Fruit fly (Drosophila melanogaster) whole organism, prepupa: Measurements from ENCODE around the gene CG13318.

Experiments
- Blimp-1 ChIP-seq: fragments of 200-800 bp; sonication (Bioruptor generic); optimal IDR thresholded peaks from 3 replicates; lab custom pipeline; 2017; ENCODE audit warnings: missing biosample characterization, missing genetic modification characterization, mild to moderate bottlenecking, moderate library complexity, missing genetic modification reagents
- CG10631 ChIP-seq: fragments of 200-800 bp; sonication (Bioruptor generic); optimal IDR thresholded peaks from 2 replicates; lab custom pipeline; 2016; ENCODE audit warnings: missing biosample characterization, missing genetic modification characterization
- CG10669 ChIP-seq: fragments of 200-800 bp; sonication (Bioruptor generic); optimal IDR thresholded peaks from 3 replicates; lab custom pipeline; 2018; ENCODE audit warnings: missing biosample characterization, mild to moderate bottlenecking, missing genetic modification characterization, moderate library complexity
- CG11294 ChIP-seq: fragments of 200-800 bp; sonication (Bioruptor generic); IDR thresholded peaks from 2 replicates; pipeline ENCODE4 v1.3.6; 2022; ENCODE audit warnings: missing biosample characterization, missing genetic modification characterization
- CG11902 ChIP-seq: fragments of 200-800 bp; sonication (Bioruptor generic); optimal IDR thresholded peaks from 3 replicates; lab custom pipeline; 2016; ENCODE audit warnings: missing biosample characterization, missing genetic modification characterization
- CG1621 ChIP-seq: fragments of 200-800 bp; sonication (Bioruptor generic); optimal IDR thresholded peaks from 3 replicates; lab custom pipeline; 2018; ENCODE audit warnings: missing biosample characterization, mild to moderate bottlenecking, missing genetic modification characterization
- CG16779 ChIP-seq: fragments of 200-800 bp; sonication (Bioruptor generic); optimal IDR thresholded peaks from 3 replicates; lab custom pipeline; 2017; ENCODE audit warnings: missing biosample characterization, mild to moderate bottlenecking, missing genetic modification characterization
- CG3032 ChIP-seq: fragments of 200-800 bp; optimal IDR thresholded peaks from 2 replicates; lab custom pipeline; 2019; ENCODE audit warnings: missing biosample characterization, mild to moderate bottlenecking, missing genetic modification characterization, moderate library complexity
- CG31627 ChIP-seq: fragments of 200-800 bp; sonication (Bioruptor generic); optimal IDR thresholded peaks from 3 replicates; lab custom pipeline; 2016; ENCODE audit warnings: missing biosample characterization, missing genetic modification characterization
- CG32006 ChIP-seq: fragments of 200-800 bp; sonication (Bioruptor generic); optimal IDR thresholded peaks from 3 replicates; lab custom pipeline; 2017; ENCODE audit warnings: missing biosample characterization, mild to moderate bottlenecking, missing genetic modification characterization
- CG34406 ChIP-seq: fragments of 200-800 bp; sonication (Bioruptor generic); optimal IDR thresholded peaks from 3 replicates; lab custom pipeline; 2016; ENCODE audit warnings: missing biosample characterization, missing genetic modification characterization
- CG4318 ChIP-seq: fragments of 200-800 bp; sonication (Bioruptor generic); optimal IDR thresholded peaks from 3 replicates; lab custom pipeline; 2017; ENCODE audit warnings: missing biosample characterization, mild to moderate bottlenecking, missing genetic modification characterization
- CG6163 ChIP-seq: fragments of 200-800 bp; sonication (Bioruptor generic); IDR thresholded peaks from 3 replicates; pipeline ENCODE4 v1.3.6; 2022; ENCODE audit warnings: missing biosample characterization, missing genetic modification characterization
- CG6792 ChIP-seq: fragments of 200-800 bp; sonication (Bioruptor generic); optimal IDR thresholded peaks from 3 replicates; lab custom pipeline; 2016; ENCODE audit warnings: missing biosample characterization, missing genetic modification characterization
- CG6808 ChIP-seq: fragments of 200-800 bp; sonication (Bioruptor generic); optimal IDR thresholded peaks from 3 replicates; lab custom pipeline; 2017; ENCODE audit warnings: missing biosample characterization, missing genetic modification characterization, mild to moderate bottlenecking, moderate library complexity, missing genetic modification reagents
- CG7368 ChIP-seq: fragments of 200-800 bp; sonication (Bioruptor generic); optimal IDR thresholded peaks from 3 replicates; lab custom pipeline; 2016; ENCODE audit warnings: missing biosample characterization, missing genetic modification characterization
- CG8319 ChIP-seq: fragments of 200-800 bp; sonication (Bioruptor generic); optimal IDR thresholded peaks from 3 replicates; lab custom pipeline; 2016; ENCODE audit warnings: missing biosample characterization, missing genetic modification characterization
- Eip78C ChIP-seq: fragments of 200-800 bp; sonication (Bioruptor generic); peaks from one replicate; lab custom pipeline; 2016; ENCODE audit warnings: missing biosample characterization, missing genetic modification characterization
- Eip93F ChIP-seq: fragments of 200-800 bp; sonication (Bioruptor generic); optimal IDR thresholded peaks from 2 replicates; lab custom pipeline; 2016; ENCODE audit warnings: missing biosample characterization, mild to moderate bottlenecking, missing genetic modification characterization
- Ets96B ChIP-seq: fragments of 200-800 bp; optimal IDR thresholded peaks from 2 replicates; lab custom pipeline; 2019; ENCODE audit warnings: missing biosample characterization, mild to moderate bottlenecking, missing genetic modification characterization, moderate library complexity
- Hr38 ChIP-seq: sonication (Bioruptor generic); optimal IDR thresholded peaks from 2 replicates; lab custom pipeline; 2016; ENCODE audit warnings: missing biosample characterization, missing genetic modification characterization
- Hr4 ChIP-seq: fragments of 200-800 bp; sonication (Bioruptor generic); optimal IDR thresholded peaks from 3 replicates; lab custom pipeline; 2016; ENCODE audit warnings: missing biosample characterization, missing genetic modification characterization
- OdsH ChIP-seq: fragments of 200-800 bp; sonication (Bioruptor generic); optimal IDR thresholded peaks from 3 replicates; lab custom pipeline; 2016; ENCODE audit warnings: missing biosample characterization, missing genetic modification characterization
- Sox14 ChIP-seq: fragments of 200-800 bp; sonication (Bioruptor generic); optimal IDR thresholded peaks from 3 replicates; lab custom pipeline; 2016; ENCODE audit warnings: missing biosample characterization, missing genetic modification characterization
- Sox15 ChIP-seq: fragments of 200-800 bp; sonication (Bioruptor generic); optimal IDR thresholded peaks from 3 replicates; lab custom pipeline; 2016; ENCODE audit warnings: missing biosample characterization, missing genetic modification characterization
- cyc ChIP-seq: fragments of 200-800 bp; sonication (Bioruptor generic); optimal IDR thresholded peaks from 3 replicates; lab custom pipeline; 2016; ENCODE audit warnings: missing biosample characterization, missing genetic modification characterization
- dac ChIP-seq: fragments of 200-800 bp; sonication (Bioruptor generic); optimal IDR thresholded peaks from 2 replicates; lab custom pipeline; 2017; ENCODE audit warnings: missing biosample characterization, mild to moderate bottlenecking, missing genetic modification characterization
- dsx ChIP-seq: fragments of 200-800 bp; optimal IDR thresholded peaks from 3 replicates; lab custom pipeline; 2019; ENCODE audit warnings: missing biosample characterization, mild to moderate bottlenecking, missing genetic modification characterization, moderate library complexity; ENCODE audit not compliant: poor library complexity, severe bottlenecking
- esn ChIP-seq: fragments of 200-800 bp; sonication (Bioruptor generic); optimal IDR thresholded peaks from 2 replicates; lab custom pipeline; 2016; ENCODE audit warnings: missing biosample characterization, mild to moderate bottlenecking, missing genetic modification characterization, moderate library complexity
- fd59A ChIP-seq: fragments of 200-800 bp; sonication (Bioruptor generic); optimal IDR thresholded peaks from 2 replicates; lab custom pipeline; 2017; ENCODE audit warnings: missing biosample characterization, mild to moderate bottlenecking, missing genetic modification characterization, missing genetic modification reagents
- fkh ChIP-seq: fragments of 200-800 bp; sonication (Bioruptor generic); optimal IDR thresholded peaks from 3 replicates; lab custom pipeline; 2017; ENCODE audit warnings: missing biosample characterization, mild to moderate bottlenecking, missing genetic modification characterization, moderate library complexity
- lz ChIP-seq: fragments of 200-800 bp; sonication (Bioruptor generic); optimal IDR thresholded peaks from 3 replicates; lab custom pipeline; 2016; ENCODE audit warnings: missing biosample characterization, missing genetic modification characterization
- ss ChIP-seq, 2 experiments: fragments of 200-800 bp; sonication (Bioruptor generic); optimal IDR thresholded peaks; 2 replicates in 1 of 2; 3 replicates in 1 of 2; lab custom pipeline; 2017 to 2018; ENCODE audit warnings: mild to moderate bottlenecking in 2 of 2, missing biosample characterization in 2 of 2, missing genetic modification characterization in 2 of 2, moderate library complexity in 1 of 2
- svp ChIP-seq: fragments of 200-800 bp; sonication (Bioruptor generic); peaks from one replicate; lab custom pipeline; 2016; ENCODE audit warnings: missing biosample characterization, missing genetic modification characterization

The CG13318 gene

dm6 chr3R:8801126-8801762, 28.8 kb upstream of the CG13318 start, which contains the start of the genes Pif1A, Pif1B and CCT7 (continued):
- TF ChIP-seq CG8319 (GFP tag; lab: Kevin White, UChicago) (no peak), esn (GFP tag; lab: Kevin White, UChicago) (peak; percentile 45), Sox14 (GFP tag; lab: Kevin White, UChicago) (peak; percentile 31)

dm6 chr3R:8799866-8800265, 27.4 kb upstream of the CG13318 start:
- no peak for TF ChIP-seq ss (GFP tag; optimal IDR thresholded peaks at IDR 0.05; lab: Kevin White, UChicago)
- no peak for TF ChIP-seq lz (GFP tag; lab: Kevin White, UChicago)
- TF ChIP-seq CG4318 (GFP tag; lab: Kevin White, UChicago), result no peak
- TF ChIP-seq dac (GFP tag; lab: Kevin White, UChicago), result no peak
- no peak for TF ChIP-seq CG11294 (GFP tag; lab: Robert Waterston, UW)
- no peak for TF ChIP-seq CG7368 (GFP tag; lab: Kevin White, UChicago)
- TF ChIP-seq CG6163, result no peak
- TF ChIP-seq svp, result peak; percentile 95
- TF ChIP-seq Sox15, result no peak
- no peak for TF ChIP-seq CG11902
- no peak for TF ChIP-seq OdsH (GFP tag; lab: Kevin White, UChicago)
- peak; percentile 57 for TF ChIP-seq Eip78C (GFP tag; lab: Kevin White, UChicago)

DNA sequence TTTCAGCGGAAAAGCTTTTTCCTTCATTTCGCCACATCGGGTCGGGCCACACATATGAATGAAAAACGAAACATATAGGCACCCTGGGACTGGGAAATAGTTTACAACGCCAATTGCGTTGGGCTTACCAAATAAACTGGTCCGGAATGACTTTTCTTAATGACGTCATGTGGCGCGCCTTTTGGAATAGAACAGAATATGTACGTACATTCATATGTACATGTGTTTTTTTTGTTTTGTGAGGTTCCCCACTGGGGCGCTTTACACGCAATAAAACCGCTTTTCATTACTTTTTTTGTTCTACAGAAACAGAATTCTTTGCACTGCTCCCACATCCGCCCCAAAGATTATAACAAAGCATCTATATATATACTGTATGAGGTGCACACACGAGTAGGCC, 25.8 kb upstream of the CG13318 start:
- TF ChIP-seq ss (GFP tag; optimal IDR thresholded peaks at IDR 0.05; lab: Kevin White, UChicago) (no peak), Eip93F (GFP tag; lab: Kevin White, UChicago) (no peak), CG7368 (GFP tag; lab: Kevin White, UChicago) (no peak), Eip78C (GFP tag; lab: Kevin White, UChicago) (no peak), esn (GFP tag; lab: Kevin White, UChicago) (no peak), fkh (GFP tag; lab: Kevin White, UChicago) (no peak), lz (GFP tag; lab: Kevin White, UChicago) (no peak), CG11294 (GFP tag; lab: Robert Waterston, UW) (no peak), CG6792 (no peak), CG31627 (GFP tag; lab: Kevin White, UChicago) (no peak), Hr38 (no peak), Sox15 (no peak), CG1621 (tag; lab: Kevin White, UChicago) (no peak), fd59A (GFP tag; lab: Kevin White, UChicago) (no peak), Hr4 (GFP tag; lab: Kevin White, UChicago) (no peak), CG10669 (GFP tag; lab: Kevin White, UChicago) (no peak)

- TF ChIP-seq OdsH (GFP tag; lab: Kevin White, UChicago), result no peak
- no peak for TF ChIP-seq CG10631 (GFP tag; lab: Kevin White, UChicago)
- TF ChIP-seq CG16779, result no peak
- TF ChIP-seq CG3032 (tag; lab: Kevin White, UChicago), result no peak
- TF ChIP-seq cyc, result no peak
- TF ChIP-seq CG32006 (GFP tag; lab: Kevin White, UChicago), result no peak
- TF ChIP-seq Eip78C (GFP tag; lab: Kevin White, UChicago), result no peak
- no peak for TF ChIP-seq svp
- no peak for TF ChIP-seq CG34406 (GFP tag; lab: Kevin White, UChicago)
- TF ChIP-seq CG31627 (GFP tag; lab: Kevin White, UChicago), result no peak
- no peak for TF ChIP-seq Hr38
- no peak for TF ChIP-seq Hr4 (GFP tag; lab: Kevin White, UChicago)
- no peak for TF ChIP-seq Ets96B
Measured at dm6 chr3R:8794384-8794783, 21.9 kb upstream of the CG13318 start, which contains the start of gene Ir85a. Gene Ir85a, plus strand, starts transcription at chr3R:8794684.

DNA sequence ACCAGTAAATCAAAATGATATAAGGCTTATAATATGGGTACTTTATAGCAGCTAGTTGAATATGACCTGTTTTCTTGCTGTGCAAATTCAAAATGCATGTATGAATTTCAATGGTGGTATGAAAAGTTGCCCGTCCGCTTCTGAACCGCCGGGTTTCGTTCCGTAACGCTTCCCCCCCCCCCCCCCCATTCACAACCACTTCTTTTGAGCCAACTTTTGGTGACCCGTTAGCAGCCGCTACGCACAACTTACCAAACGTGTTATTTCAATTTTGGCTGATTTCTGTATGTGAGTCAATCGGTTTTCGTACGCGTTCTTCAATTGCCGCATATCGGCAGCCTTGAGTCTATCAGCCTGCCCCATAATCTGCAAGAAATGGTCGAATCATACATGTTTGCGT, 21.2 kb upstream of the CG13318 start:
- TF ChIP-seq dsx (no peak), Blimp-1 (GFP tag; lab: Kevin White, UChicago) (no peak), CG6808 (GFP tag; lab: Kevin White, UChicago) (no peak), Sox15 (no peak), Eip78C (GFP tag; lab: Kevin White, UChicago) (peak; percentile 53)
